Worm (Caenorhabditis elegans) whole organism, L4 larva: ENCODE results near the gene rpoa-12.

Source experiments
- D1046.2 ChIP-seq: fragments of 200-800 bp; sonication (Bioruptor generic); IDR thresholded peaks from 2 replicates; pipeline ENCODE4 v1.3.6; 2022; ENCODE audit warnings: missing genetic modification characterization, missing compliant biosample characterization
- R02D3.7 ChIP-seq: fragments of 150-350 bp; sonication (generic microtip); optimal IDR thresholded peaks from 3 replicates; lab custom pipeline; 2014; ENCODE audit warnings: missing biosample characterization, missing genetic modification characterization
- T26A8.4 ChIP-seq: fragments of 200-800 bp; sonication (Bioruptor generic); IDR thresholded peaks from 2 replicates; pipeline ENCODE4 v1.3.6; 2022; ENCODE audit warnings: missing genetic modification characterization, missing compliant biosample characterization
- Y5F2A.4 ChIP-seq: fragments of 200-800 bp; sonication (Bioruptor generic); optimal IDR thresholded peaks from 2 replicates; lab custom pipeline; 2018; ENCODE audit warnings: mild to moderate bottlenecking, missing genetic modification characterization, missing compliant biosample characterization
- Y75B8A.6 ChIP-seq: fragments of 200-800 bp; sonication (Bioruptor generic); IDR thresholded peaks from 2 replicates; pipeline ENCODE4 v1.3.6; 2022; ENCODE audit warnings: missing genetic modification reagents, missing genetic modification characterization, missing compliant biosample characterization
- ceh-20 ChIP-seq: fragments of 200-800 bp; sonication (Bioruptor generic); IDR thresholded peaks from 2 replicates; pipeline ENCODE4 v1.3.6; 2022; ENCODE audit warnings: missing genetic modification reagents, missing genetic modification characterization, missing compliant biosample characterization
- ceh-44 ChIP-seq: fragments of 200-800 bp; sonication (Bioruptor generic); IDR thresholded peaks from 2 replicates; pipeline ENCODE4 v1.3.6; 2022; ENCODE audit warnings: missing genetic modification reagents, missing genetic modification characterization, missing compliant biosample characterization
- ceh-82 ChIP-seq: sonication (generic microtip); optimal IDR thresholded peaks from 2 replicates; lab custom pipeline; 2017; ENCODE audit warnings: missing biosample characterization, missing genetic modification characterization
- cey-2 ChIP-seq: sonication (generic microtip); optimal IDR thresholded peaks from 3 replicates; lab custom pipeline; 2017; ENCODE audit warnings: missing genetic modification characterization, mild to moderate bottlenecking, missing compliant biosample characterization, antibody characterized with exemption, borderline replicate concordance; ENCODE audit not compliant: insufficient read depth
- daf-16 ChIP-seq, 3 experiments: sonication (generic microtip); optimal IDR thresholded peaks; 2 replicates each; lab custom pipeline; 2016 to 2017; ENCODE audit warnings: missing genetic modification characterization in 3 of 3, missing genetic modification reagents in 3 of 3, mild to moderate bottlenecking in 2 of 3, missing compliant biosample characterization in 2 of 3, missing biosample characterization in 1 of 3, moderate library complexity in 1 of 3
- daf-19 ChIP-seq: fragments of 200-800 bp; sonication (Bioruptor generic); conservative IDR thresholded peaks from 2 replicates; pipeline ENCODE4 v1.3.6; 2022; ENCODE audit warnings: missing genetic modification characterization, missing compliant biosample characterization
- dmd-9 ChIP-seq: fragments of 200-800 bp; sonication (Bioruptor generic); IDR thresholded peaks from 2 replicates; pipeline ENCODE4 v1.3.6; 2022; ENCODE audit warnings: missing genetic modification reagents, missing genetic modification characterization, missing compliant biosample characterization
- dpl-1 ChIP-seq: fragments of 150-350 bp; optimal IDR thresholded peaks from 2 replicates; lab custom pipeline; 2014; ENCODE audit warnings: missing biosample characterization, missing genetic modification reagents, missing genetic modification characterization
- egl-43 ChIP-seq: fragments of 200-800 bp; sonication (Bioruptor generic); IDR thresholded peaks from 2 replicates; pipeline ENCODE4 v1.3.6; 2022; ENCODE audit warnings: missing genetic modification reagents, missing genetic modification characterization, missing compliant biosample characterization
- hlh-30 ChIP-seq: sonication (generic microtip); optimal IDR thresholded peaks from 2 replicates; lab custom pipeline; 2017; ENCODE audit warnings: antibody characterized with exemption, mild to moderate bottlenecking, missing genetic modification characterization, missing compliant biosample characterization; ENCODE audit not compliant: insufficient read depth
- jun-1 ChIP-seq: fragments of 150-350 bp; optimal IDR thresholded peaks from 2 replicates; lab custom pipeline; 2014; ENCODE audit warnings: missing biosample characterization, missing genetic modification reagents, missing genetic modification characterization
- lin-29 ChIP-seq: fragments of 200-800 bp; sonication (Bioruptor generic); IDR thresholded peaks from 2 replicates; pipeline ENCODE4 v1.3.6; 2022; ENCODE audit warnings: missing genetic modification reagents, missing genetic modification characterization, missing compliant biosample characterization
- lin-38 ChIP-seq: fragments of 200-800 bp; sonication (Bioruptor generic); IDR thresholded peaks from 2 replicates; pipeline ENCODE4 v1.3.6; 2022; ENCODE audit warnings: missing genetic modification reagents, missing genetic modification characterization, missing compliant biosample characterization
- lir-3 ChIP-seq: sonication (generic microtip); optimal IDR thresholded peaks from 2 replicates; lab custom pipeline; 2016; ENCODE audit warnings: mild to moderate bottlenecking, missing genetic modification characterization, missing compliant biosample characterization
- lsy-2 ChIP-seq, 2 experiments: fragments of 150-350 bp in 1 of 2; sonication (generic microtip) in 1 of 2; optimal IDR thresholded peaks; 2 replicates each; lab custom pipeline; 2014 to 2017; ENCODE audit warnings: missing biosample characterization in 2 of 2, missing genetic modification characterization in 2 of 2
- madf-5 ChIP-seq, 2 experiments: fragments of 200-800 bp; sonication (Bioruptor generic); IDR thresholded peaks; 2 replicates each; pipeline ENCODE4 v1.3.6; 2022; ENCODE audit warnings: missing compliant biosample characterization in 2 of 2, missing genetic modification characterization in 2 of 2
- madf-9 ChIP-seq: fragments of 200-800 bp; sonication (Bioruptor generic); conservative IDR thresholded peaks from 2 replicates; pipeline ENCODE4 v1.3.6; 2022; ENCODE audit warnings: missing genetic modification reagents, missing genetic modification characterization, missing compliant biosample characterization
- mdt-29 ChIP-seq: fragments of 200-800 bp; sonication (Bioruptor generic); IDR thresholded peaks from 2 replicates; pipeline ENCODE4 v1.3.6; 2022; ENCODE audit warnings: missing genetic modification reagents, missing genetic modification characterization, missing compliant biosample characterization
- mep-1 ChIP-seq: fragments of 150-350 bp; sonication (generic microtip); optimal IDR thresholded peaks from 3 replicates; lab custom pipeline; 2014; ENCODE audit warnings: missing biosample characterization, missing genetic modification characterization
- mes-2 ChIP-seq: sonication (generic microtip); optimal IDR thresholded peaks from 2 replicates; lab custom pipeline; 2016; ENCODE audit warnings: missing genotype, mild to moderate bottlenecking, missing genetic modification characterization, missing compliant biosample characterization; ENCODE audit not compliant: poor library complexity, severe bottlenecking
- mxl-2 ChIP-seq: fragments of 200-800 bp; sonication (Bioruptor generic); conservative IDR thresholded peaks from 2 replicates; pipeline ENCODE4 v1.3.6; 2022; ENCODE audit warnings: missing genetic modification reagents, missing genetic modification characterization, missing compliant biosample characterization
- nhr-11 ChIP-seq: fragments of 150-350 bp; optimal IDR thresholded peaks from 2 replicates; lab custom pipeline; 2014; ENCODE audit warnings: missing biosample characterization, missing genetic modification characterization
- nhr-111 ChIP-seq: fragments of 200-800 bp; sonication (Bioruptor generic); optimal IDR thresholded peaks from 2 replicates; lab custom pipeline; 2018; ENCODE audit warnings: mild to moderate bottlenecking, missing genetic modification characterization, missing compliant biosample characterization
- nhr-42 ChIP-seq: fragments of 200-800 bp; sonication (Bioruptor generic); IDR thresholded peaks from 2 replicates; pipeline ENCODE4 v1.3.6; 2022; ENCODE audit warnings: missing genetic modification characterization, missing compliant biosample characterization
- pha-4 ChIP-seq, 2 experiments: fragments of 150-350 bp in 1 of 2; fragments of 200-800 bp in 1 of 2; sonication (Bioruptor generic) in 1 of 2; IDR thresholded peaks in 1 of 2; optimal IDR thresholded peaks in 1 of 2; 2 replicates each; pipeline versions ENCODE4 v1.3.6 to Lab custom; 2014 to 2022; ENCODE audit warnings: missing genetic modification characterization in 2 of 2, missing genetic modification reagents in 2 of 2, missing biosample characterization in 1 of 2, missing compliant biosample characterization in 1 of 2
- pqm-1 ChIP-seq: sonication (generic microtip); optimal IDR thresholded peaks from 2 replicates; lab custom pipeline; 2017; ENCODE audit warnings: missing biosample characterization, missing genetic modification characterization
- skn-1 ChIP-seq: fragments of 150-350 bp; optimal IDR thresholded peaks from 2 replicates; lab custom pipeline; 2014; ENCODE audit warnings: missing biosample characterization, missing genetic modification characterization
- snpc-1.2 ChIP-seq: fragments of 200-800 bp; sonication (Bioruptor generic); IDR thresholded peaks from 2 replicates; pipeline ENCODE4 v1.3.6; 2022; ENCODE audit warnings: missing genetic modification reagents, missing genetic modification characterization, missing compliant biosample characterization
- spr-1 ChIP-seq: sonication (generic microtip); optimal IDR thresholded peaks from 2 replicates; lab custom pipeline; 2016; ENCODE audit warnings: mild to moderate bottlenecking, missing genetic modification characterization, missing compliant biosample characterization
- tag-97 ChIP-seq: fragments of 200-800 bp; sonication (Bioruptor generic); IDR thresholded peaks from 2 replicates; pipeline ENCODE4 v1.3.6; 2022; ENCODE audit warnings: missing genetic modification characterization, missing compliant biosample characterization
- unc-39 ChIP-seq: sonication (generic microtip); optimal IDR thresholded peaks from 2 replicates; lab custom pipeline; 2017; ENCODE audit warnings: missing biosample characterization, missing genetic modification characterization
- unc-62 ChIP-seq, 3 experiments: fragments of 150-350 bp in 1 of 3; sonication (generic microtip); optimal IDR thresholded peaks in 2 of 3; peaks in 1 of 3; 1 replicate in 1 of 3; 2 replicates in 2 of 3; lab custom pipeline; 2014 to 2017; ENCODE audit warnings: missing biosample characterization in 3 of 3, missing genetic modification characterization in 3 of 3, missing genetic modification reagents in 3 of 3, missing genotype in 1 of 3
- zfp-2 ChIP-seq: sonication (generic microtip); optimal IDR thresholded peaks from 2 replicates; lab custom pipeline; 2016; ENCODE audit warnings: mild to moderate bottlenecking, missing genetic modification characterization, missing compliant biosample characterization
- zfp-3 ChIP-seq: fragments of 200-800 bp; sonication (Bioruptor generic); conservative IDR thresholded peaks from 2 replicates; pipeline ENCODE4 v1.3.6; 2022; ENCODE audit warnings: missing genetic modification reagents, missing genetic modification characterization, missing compliant biosample characterization
- zip-11 ChIP-seq: fragments of 200-800 bp; sonication (Bioruptor generic); IDR thresholded peaks from 2 replicates; pipeline ENCODE4 v1.3.6; 2022; ENCODE audit warnings: missing genetic modification characterization, missing compliant biosample characterization
- ztf-11 ChIP-seq: fragments of 150-350 bp; optimal IDR thresholded peaks from 2 replicates; lab custom pipeline; 2014; ENCODE audit warnings: missing biosample characterization, missing genetic modification characterization
- ztf-7 ChIP-seq: fragments of 150-350 bp; optimal IDR thresholded peaks from 2 replicates; lab custom pipeline; 2014; ENCODE audit warnings: missing biosample characterization, missing genetic modification characterization

rpoa-12 gene

ce11 chrV:14421325-14421724 is 1.8 kb downstream of the rpoa-12 start, which contains the start of gene dhs-22:
Gene dhs-22, minus strand, starts transcription at chrV:14421440.
- TF ChIP-seq egl-43 (GFP tag; lab: Robert Waterston, UW) (no peak), lin-38 (GFP tag; lab: Robert Waterston, UW) (0 out of 2 replicates have a peak, but pooled peaks have one; percentile 44), dpl-1 (GFP tag; lab: Kevin White, UChicago) (no peak), mep-1 (tag; lab: Kevin White, UChicago) (peak; percentile 36), daf-16 (GFP tag; optimal IDR thresholded peaks at IDR 0.05; lab: Kevin White, UChicago) (no peak), daf-16 (tag; optimal IDR thresholded peaks at IDR 0.05; lab: Kevin White, UChicago) (peak; percentile 81), lin-29 (no peak), pha-4 (GFP tag; IDR thresholded peaks at IDR 0.05; lab: Robert Waterston, UW) (peak; percentile 49; the same call in 1 of the 2 replicates), pha-4 (tag; optimal IDR thresholded peaks at IDR 0.05; lab: Kevin White, UChicago) (no peak), pqm-1 (tag; lab: Kevin White, UChicago) (peak; percentile 24)
- TF ChIP-seq, all 104 proteins: peak for 5

ce11 chrV:14419855-14420254 is 3.2 kb downstream of the rpoa-12 start:
- TF ChIP-seq ceh-20 (no peak), jun-1 (tag; lab: Kevin White, UChicago) (no peak), tag-97 (no peak), egl-43 (GFP tag; lab: Robert Waterston, UW) (no peak), lin-38 (GFP tag; lab: Robert Waterston, UW) (peak; percentile 26; the same call in 1 of the 2 replicates)

ce11 chrV:14417735-14418134 is 5.4 kb downstream of the rpoa-12 start, which contains the start of the genes nxf-2 and set-31:
Gene nxf-2, minus strand, starts transcription at chrV:14417835.
Gene set-31, plus strand, starts transcription at chrV:14417903.
- TF ChIP-seq pha-4 (GFP tag; IDR thresholded peaks at IDR 0.05; lab: Robert Waterston, UW) (no peak), pha-4 (tag; optimal IDR thresholded peaks at IDR 0.05; lab: Kevin White, UChicago) (no peak), D1046.2 (GFP tag; lab: Robert Waterston, UW) (no peak), zfp-3 (no peak), Y5F2A.4 (GFP tag; lab: Kevin White, UChicago) (no peak), lsy-2 (tag; optimal IDR thresholded peaks at IDR 0.05; lab: Kevin White, UChicago) (peak in 1 of 2 experiments; percentile 19), R02D3.7 (tag; lab: Kevin White, UChicago) (peak; percentile 39), nhr-42 (no peak), mes-2 (tag; lab: Kevin White, UChicago) (no peak), unc-39 (tag; lab: Kevin White, UChicago) (no peak), ztf-7 (no peak), nhr-111 (GFP tag; lab: Kevin White, UChicago) (no peak), ceh-82 (tag; lab: Kevin White, UChicago) (no peak), unc-62 (GFP tag; optimal IDR thresholded peaks at IDR 0.05 in 1 of 2; lab: Kevin White, UChicago) (peak in 1 of 2 experiments; percentile 19), unc-62 (tag; optimal IDR thresholded peaks at IDR 0.05; lab: Kevin White, UChicago) (no peak), spr-1 (tag; lab: Kevin White, UChicago) (no peak), dmd-9 (no peak), snpc-1.2 (GFP tag; lab: Robert Waterston, UW) (no peak), nhr-11 (tag; lab: Kevin White, UChicago) (no peak), daf-16 (GFP tag; optimal IDR thresholded peaks at IDR 0.05; lab: Kevin White, UChicago) (no peak), daf-16 (tag; optimal IDR thresholded peaks at IDR 0.05; lab: Kevin White, UChicago) (no peak), dpl-1 (GFP tag; lab: Kevin White, UChicago) (no peak), zip-11 (GFP tag; lab: Robert Waterston, UW) (no peak), Y75B8A.6 (GFP tag; lab: Robert Waterston, UW) (no peak), daf-19 (GFP tag; lab: Robert Waterston, UW) (no peak)

- TF ChIP-seq madf-9 (GFP tag; lab: Robert Waterston, UW) (no peak), skn-1 (tag; lab: Kevin White, UChicago) (no peak), cey-2 (tag; lab: Kevin White, UChicago) (no peak), T26A8.4 (GFP tag; lab: Robert Waterston, UW) (peak; percentile 60), tag-97 (no peak), mxl-2 (GFP tag; lab: Robert Waterston, UW) (no peak), hlh-30 (tag; lab: Kevin White, UChicago) (peak; percentile 99), unc-62 (GFP tag; optimal IDR thresholded peaks at IDR 0.05 in 1 of 2; lab: Kevin White, UChicago) (no peak), unc-62 (tag; optimal IDR thresholded peaks at IDR 0.05; lab: Kevin White, UChicago) (no peak), mdt-29 (GFP tag; lab: Robert Waterston, UW) (no peak), madf-5 (GFP tag; IDR thresholded peaks at IDR 0.05; lab: Robert Waterston, UW) (no peak), lir-3 (tag; lab: Kevin White, UChicago) (no peak), ceh-44 (GFP tag; lab: Robert Waterston, UW) (no peak), ztf-11 (tag; lab: Kevin White, UChicago) (no peak), zfp-3 (no peak), zfp-2 (tag; lab: Kevin White, UChicago) (no peak)
Observed at ce11 chrV:14414964-14415564, 8.0 kb downstream of the rpoa-12 start, which contains the start of the genes nxf-1 and C15H11.11. Gene nxf-1, minus strand, starts transcription at chrV:14415014. Gene C15H11.11, plus strand, starts transcription at chrV:14415499.
